Fruit fly (Drosophila melanogaster) whole organism, embryonic: ENCODE results near the gene frac.

Experiments used
- Atf6 ChIP-seq: fragments of 200-800 bp; sonication (Bioruptor generic); IDR thresholded peaks from 2 replicates; pipeline ENCODE4 v1.3.6; 2022; ENCODE audit warnings: missing biosample characterization, missing genetic modification characterization
- B-H1 ChIP-seq: fragments of 200-800 bp; sonication (Bioruptor generic); IDR thresholded peaks from 3 replicates; pipeline ENCODE4 v1.3.6; 2022; ENCODE audit warnings: missing biosample characterization, missing genetic modification characterization
- CG10366 ChIP-seq: fragments of 200-800 bp; sonication (Bioruptor generic); IDR thresholded peaks from 2 replicates; pipeline ENCODE4 v1.3.6; 2022; ENCODE audit warnings: missing biosample characterization, missing genetic modification characterization
- CG10959 ChIP-seq: fragments of 200-800 bp; sonication (Bioruptor generic); IDR thresholded peaks from 2 replicates; pipeline ENCODE4 v1.3.6; 2022; ENCODE audit warnings: missing biosample characterization, missing genetic modification characterization
- CG10979 ChIP-seq: fragments of 200-800 bp; sonication (Bioruptor generic); optimal IDR thresholded peaks from 2 replicates; lab custom pipeline; 2018; ENCODE audit warnings: missing biosample characterization, mild to moderate bottlenecking, missing genetic modification characterization, moderate library complexity
- CG12155 ChIP-seq: fragments of 200-800 bp; sonication (Bioruptor generic); optimal IDR thresholded peaks from 3 replicates; lab custom pipeline; 2016; ENCODE audit warnings: missing biosample characterization, missing genetic modification characterization
- CG12659 ChIP-seq: fragments of 200-800 bp; sonication (Bioruptor generic); optimal IDR thresholded peaks from 3 replicates; lab custom pipeline; 2017; ENCODE audit warnings: mild to moderate bottlenecking, missing biosample characterization, missing genetic modification reagents, missing genetic modification characterization
- CG17359 ChIP-seq: fragments of 200-800 bp; sonication (Bioruptor generic); optimal IDR thresholded peaks from 3 replicates; lab custom pipeline; 2018; ENCODE audit warnings: missing biosample characterization, mild to moderate bottlenecking, missing genetic modification characterization, moderate library complexity
- CG18262 ChIP-seq: fragments of 200-800 bp; optimal IDR thresholded peaks from 3 replicates; lab custom pipeline; 2019; ENCODE audit warnings: missing biosample characterization, mild to moderate bottlenecking, missing genetic modification characterization, moderate library complexity
- CG3281 ChIP-seq: fragments of 200-800 bp; sonication (Bioruptor generic); optimal IDR thresholded peaks from 3 replicates; lab custom pipeline; 2017; ENCODE audit warnings: missing biosample characterization, mild to moderate bottlenecking, missing genetic modification characterization
- CG33213 ChIP-seq: fragments of 200-800 bp; sonication (Bioruptor generic); optimal IDR thresholded peaks from 3 replicates; lab custom pipeline; 2016; ENCODE audit warnings: missing biosample characterization, missing genetic modification characterization
- CG33557 ChIP-seq: fragments of 200-800 bp; sonication (Bioruptor generic); optimal IDR thresholded peaks from 2 replicates; lab custom pipeline; 2019; ENCODE audit warnings: missing biosample characterization, mild to moderate bottlenecking, missing genetic modification characterization, moderate library complexity
- CG3726 ChIP-seq: fragments of 200-800 bp; sonication (Bioruptor generic); IDR thresholded peaks from 3 replicates; pipeline ENCODE4, ENCODE4 v1.3.6; 2022; ENCODE audit warnings: missing biosample characterization, missing genetic modification characterization
- CG43689 ChIP-seq: fragments of 200-800 bp; sonication (Bioruptor generic); IDR thresholded peaks from 2 replicates; pipeline ENCODE4 v1.3.6; 2022; ENCODE audit warnings: missing biosample characterization, missing genetic modification characterization
- CG4404 ChIP-seq: fragments of 200-800 bp; sonication (Bioruptor generic); IDR thresholded peaks from 2 replicates; pipeline ENCODE4 v1.3.6; 2022; ENCODE audit warnings: missing biosample characterization, missing genetic modification characterization
- CG6765 ChIP-seq: fragments of 200-800 bp; sonication (Bioruptor generic); optimal IDR thresholded peaks from 3 replicates; lab custom pipeline; 2017; ENCODE audit warnings: missing biosample characterization, mild to moderate bottlenecking, missing genetic modification characterization
- CG7357 ChIP-seq: fragments of 200-800 bp; sonication (Bioruptor generic); IDR thresholded peaks from 3 replicates; pipeline ENCODE4 v1.3.6; 2022; ENCODE audit warnings: missing biosample characterization, missing genetic modification characterization
- CG8388 ChIP-seq: fragments of 200-800 bp; sonication (Bioruptor generic); optimal IDR thresholded peaks from 2 replicates; lab custom pipeline; 2019; ENCODE audit warnings: missing biosample characterization, mild to moderate bottlenecking, missing genetic modification characterization, moderate library complexity
- CG8478 ChIP-seq: fragments of >200 bp; optimal IDR thresholded peaks from 2 replicates; lab custom pipeline; 2018
- CkIIα-i1 ChIP-seq: fragments of 200-800 bp; sonication (Bioruptor generic); IDR thresholded peaks from 2 replicates; pipeline ENCODE4 v1.3.6; 2022; ENCODE audit warnings: missing biosample characterization, missing genetic modification characterization
- D19B ChIP-seq: fragments of 200-800 bp; sonication (Bioruptor generic); optimal IDR thresholded peaks from 2 replicates; lab custom pipeline; 2017; ENCODE audit warnings: missing biosample characterization, mild to moderate bottlenecking, missing genetic modification characterization
- E2f1 ChIP-seq: fragments of 200-800 bp; sonication (Bioruptor generic); IDR thresholded peaks from 2 replicates; pipeline ENCODE4 v1.3.6; 2022; ENCODE audit warnings: missing biosample characterization, missing genetic modification characterization
- Eip74EF ChIP-seq, 2 experiments: fragments of 200-800 bp in 1 of 2; fragments of >200 bp in 1 of 2; sonication (Bioruptor generic) in 1 of 2; optimal IDR thresholded peaks; 2 replicates each; lab custom pipeline; 2017 to 2019; ENCODE audit warnings: missing biosample characterization in 2 of 2, missing genetic modification characterization in 2 of 2, mild to moderate bottlenecking in 1 of 2, moderate library complexity in 1 of 2
- Ets65A ChIP-seq: fragments of 200-800 bp; sonication (Bioruptor generic); peaks from one replicate; lab custom pipeline; 2016; ENCODE audit warnings: missing biosample characterization, missing genetic modification characterization
- Meics ChIP-seq: fragments of 200-800 bp; sonication (Bioruptor generic); optimal IDR thresholded peaks from 2 replicates; lab custom pipeline; 2017; ENCODE audit warnings: missing biosample characterization, mild to moderate bottlenecking, missing genetic modification characterization
- Nf-YA ChIP-seq: fragments of 200-800 bp; sonication (Bioruptor generic); IDR thresholded peaks from 2 replicates; pipeline ENCODE4 v1.3.6; 2022; ENCODE audit warnings: missing biosample characterization, missing genetic modification characterization
- abd-A ChIP-seq: fragments of 200-800 bp; sonication (Bioruptor generic); optimal IDR thresholded peaks from 3 replicates; lab custom pipeline; 2019; ENCODE audit warnings: missing biosample characterization, mild to moderate bottlenecking, missing genetic modification characterization, moderate library complexity
- cato ChIP-seq: fragments of 200-800 bp; sonication (Bioruptor generic); optimal IDR thresholded peaks from 2 replicates; lab custom pipeline; 2016; ENCODE audit warnings: missing biosample characterization, missing genetic modification characterization, borderline replicate concordance
- cg ChIP-seq: fragments of 200-800 bp; sonication (Bioruptor generic); optimal IDR thresholded peaks from 3 replicates; lab custom pipeline; 2019; ENCODE audit warnings: missing biosample characterization, mild to moderate bottlenecking, missing genetic modification characterization, moderate library complexity
- dmrt99B ChIP-seq: fragments of 200-800 bp; sonication (Bioruptor generic); optimal IDR thresholded peaks from 2 replicates; lab custom pipeline; 2018; ENCODE audit warnings: missing biosample characterization, mild to moderate bottlenecking, missing genetic modification characterization, moderate library complexity
- dpn ChIP-seq, 2 experiments: fragments of 200-800 bp; sonication (Bioruptor generic); optimal IDR thresholded peaks; 3 replicates each; lab custom pipeline; 2016; ENCODE audit warnings: missing biosample characterization in 2 of 2, missing genetic modification characterization in 2 of 2
- fd96Cb ChIP-seq: fragments of 200-800 bp; sonication (Bioruptor generic); optimal IDR thresholded peaks from 2 replicates; lab custom pipeline; 2018; ENCODE audit warnings: missing biosample characterization, mild to moderate bottlenecking, missing genetic modification characterization, moderate library complexity
- grn ChIP-seq: fragments of 200-800 bp; sonication (Bioruptor generic); optimal IDR thresholded peaks from 3 replicates; lab custom pipeline; 2017; ENCODE audit warnings: missing biosample characterization, missing genetic modification characterization
- hb ChIP-seq: fragments of 200-800 bp; sonication (Bioruptor generic); IDR thresholded peaks from 3 replicates; pipeline ENCODE4 v1.3.6; 2022; ENCODE audit warnings: missing biosample characterization, missing genetic modification characterization; ENCODE audit not compliant: partially characterized antibody
- jigr1 ChIP-seq: fragments of 200-800 bp; sonication (Bioruptor generic); IDR thresholded peaks from 3 replicates; pipeline ENCODE4 v1.3.6; 2022; ENCODE audit warnings: missing biosample characterization, missing genetic modification characterization
- lab ChIP-seq: fragments of 200-800 bp; sonication (Bioruptor generic); optimal IDR thresholded peaks from 3 replicates; lab custom pipeline; 2017; ENCODE audit warnings: missing biosample characterization, missing genetic modification characterization, mild to moderate bottlenecking, moderate library complexity, missing genetic modification reagents
- lbe ChIP-seq: fragments of 200-800 bp; sonication (Bioruptor generic); optimal IDR thresholded peaks from 2 replicates; lab custom pipeline; 2016; ENCODE audit warnings: missing biosample characterization, mild to moderate bottlenecking, missing genetic modification characterization
- lola ChIP-seq, 3 experiments: fragments of >200 bp in 2 of 3; fragments of 200-800 bp in 1 of 3; sonication (Bioruptor generic) in 1 of 3; optimal IDR thresholded peaks; 2 replicates each; lab custom pipeline; 2017 to 2019; ENCODE audit warnings: missing biosample characterization in 3 of 3, missing genetic modification characterization in 3 of 3, mild to moderate bottlenecking in 1 of 3, moderate library complexity in 1 of 3
- pb ChIP-seq: fragments of 200-800 bp; sonication (Bioruptor generic); optimal IDR thresholded peaks from 3 replicates; lab custom pipeline; 2016; ENCODE audit warnings: missing biosample characterization, missing genetic modification characterization
- run ChIP-seq: fragments of 200-800 bp; sonication (Bioruptor generic); optimal IDR thresholded peaks from 3 replicates; lab custom pipeline; 2018; ENCODE audit warnings: missing biosample characterization, mild to moderate bottlenecking, missing genetic modification characterization
- sisA ChIP-seq: fragments of 200-800 bp; sonication (Bioruptor generic); IDR thresholded peaks from 2 replicates; pipeline ENCODE4 v1.3.6; 2022; ENCODE audit warnings: missing biosample characterization, missing genetic modification characterization
- sob ChIP-seq: fragments of 200-800 bp; sonication (Bioruptor generic); IDR thresholded peaks from 2 replicates; pipeline ENCODE4 v1.3.6; 2022; ENCODE audit warnings: missing biosample characterization, missing genetic modification characterization
- sr ChIP-seq: fragments of 200-800 bp; sonication (Bioruptor generic); IDR thresholded peaks from 3 replicates; pipeline ENCODE4 v1.3.6; 2022; ENCODE audit warnings: missing biosample characterization, missing genetic modification characterization
- stwl ChIP-seq: fragments of 200-800 bp; sonication (Bioruptor generic); optimal IDR thresholded peaks from 3 replicates; lab custom pipeline; 2018; ENCODE audit warnings: missing biosample characterization, mild to moderate bottlenecking, missing genetic modification characterization, moderate library complexity
- tgo ChIP-seq: fragments of 200-800 bp; sonication (Bioruptor generic); IDR thresholded peaks from 3 replicates; pipeline ENCODE4 v1.3.6; 2022; ENCODE audit warnings: missing biosample characterization, missing genetic modification characterization
- toy ChIP-seq: fragments of 200-800 bp; sonication (Bioruptor generic); IDR thresholded peaks from 2 replicates; pipeline ENCODE4 v1.3.6; 2022; ENCODE audit warnings: missing biosample characterization, missing genetic modification characterization
- unpg ChIP-seq: fragments of 200-800 bp; sonication (Bioruptor generic); optimal IDR thresholded peaks from 3 replicates; lab custom pipeline; 2018; ENCODE audit warnings: missing biosample characterization, mild to moderate bottlenecking, missing genetic modification characterization, moderate library complexity
- wdn ChIP-seq: fragments of 200-800 bp; sonication (Bioruptor generic); IDR thresholded peaks from 2 replicates; pipeline ENCODE4 v1.3.6; 2022; ENCODE audit warnings: missing biosample characterization, missing genetic modification characterization
- yki ChIP-seq: fragments of >200 bp; optimal IDR thresholded peaks from 3 replicates; lab custom pipeline; 2018
- zfh2 ChIP-seq: fragments of 200-800 bp; sonication (Bioruptor generic); optimal IDR thresholded peaks from 2 replicates; lab custom pipeline; 2016; ENCODE audit warnings: missing biosample characterization, missing genetic modification characterization

frac gene

DNA sequence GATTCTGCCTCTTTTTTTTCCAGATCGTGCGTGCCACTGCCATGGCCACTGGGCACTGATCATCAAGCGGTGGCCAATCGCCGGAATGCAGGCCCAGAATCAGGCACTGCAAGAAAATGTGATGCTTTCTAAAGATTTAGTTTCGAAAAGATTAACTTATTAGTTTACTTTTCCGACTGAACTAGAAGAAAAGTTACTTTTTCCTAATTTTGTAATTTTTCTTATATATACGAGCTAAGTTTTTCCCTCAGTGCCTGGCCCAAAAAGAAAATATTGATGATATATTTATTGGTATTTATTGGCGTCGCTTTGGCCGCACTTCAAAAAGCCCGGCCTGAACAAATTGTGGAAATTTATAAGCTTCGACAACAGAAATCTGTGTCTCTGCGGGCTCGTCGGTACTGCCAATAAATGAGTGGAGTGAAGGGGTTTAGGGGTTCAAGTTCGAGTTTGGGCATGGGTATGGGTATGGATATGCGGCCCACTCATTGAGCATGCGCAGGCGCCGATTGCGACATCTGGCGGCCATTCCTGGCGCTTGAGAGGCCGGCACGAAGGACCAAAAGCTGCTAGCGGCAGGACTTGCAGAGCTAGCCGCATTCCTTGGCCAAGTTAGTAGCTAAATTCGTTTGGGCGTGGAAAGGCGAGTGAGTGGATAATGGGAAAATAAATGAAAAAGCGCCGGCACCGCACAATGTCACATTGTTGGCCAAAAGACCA lies 38.9 kb downstream of the frac start (continued):
- TF ChIP-seq CG3726 (GFP tag; lab: Robert Waterston, UW): no peak
- TF ChIP-seq CG12659 (GFP tag; lab: Kevin White, UChicago): no peak
- no peak for TF ChIP-seq cato (GFP tag; lab: Kevin White, UChicago)
- no peak for TF ChIP-seq hb (GFP tag; lab: Robert Waterston, UW)
- TF ChIP-seq CG12155: no peak
- no peak for TF ChIP-seq CG6765 (GFP tag; lab: Kevin White, UChicago)
- 0 out of 3 replicates have a peak, but pooled peaks have one; percentile 18 for TF ChIP-seq CG7357
- peak; percentile 10; the same call in 1 of the 2 replicates for TF ChIP-seq CG10959 (GFP tag; lab: Robert Waterston, UW)
- no peak for TF ChIP-seq CG8478 (lab: Kevin White, UChicago)
- no peak for TF ChIP-seq CG10979 (tag; lab: Kevin White, UChicago)
- no peak for TF ChIP-seq fd96Cb (tag; lab: Kevin White, UChicago)
- TF ChIP-seq CkIIα-i1: no peak
- TF ChIP-seq grn (GFP tag; lab: Kevin White, UChicago): no peak
- no peak for TF ChIP-seq unpg (GFP tag; lab: Kevin White, UChicago)
- no peak for TF ChIP-seq D19B (GFP tag; lab: Kevin White, UChicago)
- no peak for TF ChIP-seq dpn (GFP tag; optimal IDR thresholded peaks at IDR 0.05; lab: Kevin White, UChicago)
- TF ChIP-seq sisA (GFP tag; lab: Robert Waterston, UW): peak; percentile 33
- no peak for TF ChIP-seq yki (lab: Kevin White, UChicago)
- TF ChIP-seq sr: no peak
- peak; percentile 49 for TF ChIP-seq CG10366 (GFP tag; lab: Robert Waterston, UW)
- TF ChIP-seq toy: no peak
- no peak for TF ChIP-seq CG33213 (GFP tag; lab: Kevin White, UChicago)
- no peak for TF ChIP-seq stwl (tag; lab: Kevin White, UChicago)
- no peak for TF ChIP-seq pb (GFP tag; lab: Kevin White, UChicago)
- TF ChIP-seq CG33557 (GFP tag; lab: Kevin White, UChicago): no peak
- peak; percentile 23 for TF ChIP-seq CG8388 (GFP tag; lab: Kevin White, UChicago)
- TF ChIP-seq Eip74EF (GFP tag; optimal IDR thresholded peaks at IDR 0.05; lab: Kevin White, UChicago): no peak
- peak; percentile 5 for TF ChIP-seq CG17359
- TF ChIP-seq B-H1: 0 out of 3 replicates have a peak, but pooled peaks have one; percentile 14
- peak; percentile 39 for TF ChIP-seq dmrt99B (tag; lab: Kevin White, UChicago)
- no peak for TF ChIP-seq CG43689
- no peak for TF ChIP-seq run (tag; lab: Kevin White, UChicago)
- peak; percentile 16 for TF ChIP-seq CG18262 (tag; lab: Kevin White, UChicago)
- 0 out of 2 replicates have a peak, but pooled peaks have one; percentile 24 for TF ChIP-seq E2f1 (GFP tag; lab: Robert Waterston, UW)
- peak; percentile 59 for TF ChIP-seq Ets65A (GFP tag; lab: Kevin White, UChicago)
- TF ChIP-seq cg (GFP tag; lab: Kevin White, UChicago): no peak
- no peak for TF ChIP-seq lola (GFP tag; optimal IDR thresholded peaks at IDR 0.05; lab: Kevin White, UChicago)
- no peak for TF ChIP-seq Meics
- peak; percentile 38; the same call in 2 of the 3 replicates for TF ChIP-seq tgo
- no peak for TF ChIP-seq CG3281 (GFP tag; lab: Kevin White, UChicago)
- no peak for TF ChIP-seq CG4404
- no peak for TF ChIP-seq wdn (GFP tag; lab: Robert Waterston, UW)
- TF ChIP-seq Atf6 (GFP tag; lab: Robert Waterston, UW): no peak
- TF ChIP-seq lab (GFP tag; lab: Kevin White, UChicago): no peak
- no peak for TF ChIP-seq abd-A (tag; lab: Kevin White, UChicago)
- TF ChIP-seq Nf-YA (GFP tag; lab: Robert Waterston, UW): peak; percentile 19; the same call in 1 of the 2 replicates
- TF ChIP-seq zfh2 (GFP tag; lab: Kevin White, UChicago): no peak
- TF ChIP-seq sob: no peak
- TF ChIP-seq lbe (GFP tag; lab: Kevin White, UChicago): peak; percentile 14
- no peak for TF ChIP-seq jigr1 (GFP tag; lab: Robert Waterston, UW)
